Worm (Caenorhabditis elegans) whole organism, late embryonic: ENCODE results near the gene mom-2.

Source experiments
- C38D4.7 ChIP-seq: fragments of 200-800 bp; sonication (Bioruptor generic); optimal IDR thresholded peaks from 2 replicates; lab custom pipeline; 2018; ENCODE audit warnings: mild to moderate bottlenecking, missing genetic modification characterization, moderate library complexity, missing compliant biosample characterization
- ama-1 ChIP-seq: fragments of 150-350 bp; optimal IDR thresholded peaks from 2 replicates; lab custom pipeline; 2014
- ceh-14 ChIP-seq: sonication (generic microtip); optimal IDR thresholded peaks from 2 replicates; lab custom pipeline; 2016; ENCODE audit warnings: missing genotype, missing genetic modification characterization, missing compliant biosample characterization
- ceh-30 ChIP-seq: fragments of 150-350 bp; optimal IDR thresholded peaks from 2 replicates; lab custom pipeline; 2014; ENCODE audit warnings: missing biosample characterization, missing genetic modification characterization
- ceh-31 ChIP-seq: sonication (generic microtip); optimal IDR thresholded peaks from 2 replicates; lab custom pipeline; 2016; ENCODE audit warnings: missing genetic modification characterization, missing compliant biosample characterization
- ceh-45 ChIP-seq: fragments of 200-800 bp; sonication (Bioruptor generic); IDR thresholded peaks from 2 replicates; pipeline ENCODE4 v1.3.6; 2022; ENCODE audit warnings: missing genetic modification reagents, missing genetic modification characterization, missing compliant biosample characterization
- ceh-48 ChIP-seq: sonication (generic microtip); optimal IDR thresholded peaks from 2 replicates; lab custom pipeline; 2016; ENCODE audit warnings: missing genetic modification characterization, inconsistent platforms, missing compliant biosample characterization
- ceh-6 ChIP-seq: fragments of 200-800 bp; sonication (Bioruptor generic); optimal IDR thresholded peaks from 2 replicates; lab custom pipeline; 2018; ENCODE audit warnings: mild to moderate bottlenecking, missing genetic modification characterization, missing compliant biosample characterization
- ceh-9 ChIP-seq: sonication (generic microtip); optimal IDR thresholded peaks from 2 replicates; lab custom pipeline; 2016; ENCODE audit warnings: mild to moderate bottlenecking, missing genetic modification characterization, inconsistent platforms, missing compliant biosample characterization
- che-1 ChIP-seq: sonication (generic microtip); optimal IDR thresholded peaks from 2 replicates; lab custom pipeline; 2016; ENCODE audit warnings: mild to moderate bottlenecking, missing genetic modification characterization, missing compliant biosample characterization
- dmd-4 ChIP-seq: sonication (generic microtip); optimal IDR thresholded peaks from 2 replicates; lab custom pipeline; 2016; ENCODE audit warnings: borderline replicate concordance, missing genetic modification characterization, missing compliant biosample characterization
- elt-2 ChIP-seq: sonication (generic microtip); optimal IDR thresholded peaks from 2 replicates; lab custom pipeline; 2016; ENCODE audit warnings: missing genetic modification reagents, missing genetic modification characterization, missing compliant biosample characterization
- hlh-13 ChIP-seq: fragments of 200-800 bp; sonication (Bioruptor generic); optimal IDR thresholded peaks from 2 replicates; lab custom pipeline; 2018; ENCODE audit warnings: mild to moderate bottlenecking, missing genetic modification characterization, missing compliant biosample characterization
- hlh-8 ChIP-seq: sonication (generic microtip); optimal IDR thresholded peaks from 2 replicates; lab custom pipeline; 2016; ENCODE audit warnings: missing genotype, missing genetic modification characterization, missing compliant biosample characterization
- lim-6 ChIP-seq: sonication (generic microtip); optimal IDR thresholded peaks from 2 replicates; lab custom pipeline; 2016; ENCODE audit warnings: missing genetic modification characterization, missing compliant biosample characterization
- lin-11 ChIP-seq: fragments of 200-800 bp; sonication (Bioruptor generic); optimal IDR thresholded peaks from 2 replicates; lab custom pipeline; 2018; ENCODE audit warnings: mild to moderate bottlenecking, missing genetic modification characterization, missing compliant biosample characterization
- mec-3 ChIP-seq: sonication (generic microtip); optimal IDR thresholded peaks from 2 replicates; lab custom pipeline; 2016; ENCODE audit warnings: borderline replicate concordance, missing genetic modification characterization, missing compliant biosample characterization
- nfya-1 ChIP-seq: sonication (generic microtip); optimal IDR thresholded peaks from 2 replicates; lab custom pipeline; 2017; ENCODE audit warnings: missing genetic modification characterization, mild to moderate bottlenecking, missing compliant biosample characterization, antibody characterized with exemption, moderate library complexity
- odd-2 ChIP-seq: sonication (generic microtip); optimal IDR thresholded peaks from 2 replicates; lab custom pipeline; 2017; ENCODE audit warnings: antibody characterized with exemption, mild to moderate bottlenecking, missing genetic modification characterization, missing compliant biosample characterization
- pha-4 ChIP-seq: fragments of 150-350 bp; optimal IDR thresholded peaks from 2 replicates; lab custom pipeline; 2018; ENCODE audit warnings: missing biosample characterization, missing genetic modification reagents, missing genetic modification characterization
- pros-1 ChIP-seq: fragments of 150-350 bp; optimal IDR thresholded peaks from 2 replicates; lab custom pipeline; 2014; ENCODE audit warnings: missing biosample characterization, missing genetic modification reagents, missing genetic modification characterization
- ref-2 ChIP-seq: sonication (generic microtip); optimal IDR thresholded peaks from 2 replicates; lab custom pipeline; 2016; ENCODE audit warnings: missing genetic modification characterization, missing compliant biosample characterization
- rnt-1 ChIP-seq: sonication (generic microtip); optimal IDR thresholded peaks from 2 replicates; lab custom pipeline; 2016; ENCODE audit warnings: missing genetic modification characterization, missing compliant biosample characterization
- sox-2 ChIP-seq: fragments of 200-800 bp; sonication (Bioruptor generic); IDR thresholded peaks from 2 replicates; pipeline ENCODE4 v1.3.6; 2022; ENCODE audit warnings: missing genetic modification reagents, missing genetic modification characterization, missing compliant biosample characterization
- sox-4 ChIP-seq: sonication (generic microtip); optimal IDR thresholded peaks from 2 replicates; lab custom pipeline; 2017; ENCODE audit warnings: mild to moderate bottlenecking, missing genetic modification characterization, inconsistent platforms, missing compliant biosample characterization
- ttx-3 ChIP-seq: sonication (generic microtip); optimal IDR thresholded peaks from 2 replicates; lab custom pipeline; 2016; ENCODE audit warnings: missing genetic modification reagents, missing genetic modification characterization, missing compliant biosample characterization
- unc-3 ChIP-seq, 2 experiments: fragments of 200-800 bp in 1 of 2; sonication (Bioruptor generic) in 1 of 2; sonication (generic microtip) in 1 of 2; conservative IDR thresholded peaks in 1 of 2; optimal IDR thresholded peaks in 1 of 2; 2 replicates each; pipeline versions ENCODE4 v1.3.6 to Lab custom; 2016 to 2022; ENCODE audit warnings: missing compliant biosample characterization in 2 of 2, missing genetic modification characterization in 2 of 2, missing genetic modification reagents in 1 of 2

mom-2 gene

DNA sequence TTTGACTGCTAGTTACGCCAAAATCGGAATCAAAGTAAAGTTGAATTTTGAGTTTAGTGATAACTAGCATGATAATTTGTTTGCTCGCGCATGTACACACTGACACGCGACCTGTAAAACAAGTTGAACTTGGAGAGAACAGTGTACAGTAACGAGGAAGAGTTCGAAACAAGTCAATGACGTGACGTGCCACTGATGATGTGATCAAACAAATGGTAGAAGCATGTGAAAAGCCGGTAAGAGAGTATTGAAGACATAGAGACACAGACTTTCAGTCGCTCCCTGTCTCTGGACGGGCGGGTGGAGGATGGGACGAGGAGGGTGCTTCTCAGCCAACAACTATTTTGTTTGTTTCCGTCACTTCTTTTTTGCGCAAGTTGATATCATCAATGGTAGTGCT, 47.4 kb downstream of the mom-2 start:
- TF ChIP-seq ceh-6 (GFP tag; lab: Kevin White, UChicago) (no peak), ref-2 (tag; lab: Kevin White, UChicago) (no peak), ama-1 (lab: Kevin White, UChicago) (no peak), sox-4 (tag; lab: Kevin White, UChicago) (no peak), ceh-31 (tag; lab: Kevin White, UChicago) (no peak)

DNA sequence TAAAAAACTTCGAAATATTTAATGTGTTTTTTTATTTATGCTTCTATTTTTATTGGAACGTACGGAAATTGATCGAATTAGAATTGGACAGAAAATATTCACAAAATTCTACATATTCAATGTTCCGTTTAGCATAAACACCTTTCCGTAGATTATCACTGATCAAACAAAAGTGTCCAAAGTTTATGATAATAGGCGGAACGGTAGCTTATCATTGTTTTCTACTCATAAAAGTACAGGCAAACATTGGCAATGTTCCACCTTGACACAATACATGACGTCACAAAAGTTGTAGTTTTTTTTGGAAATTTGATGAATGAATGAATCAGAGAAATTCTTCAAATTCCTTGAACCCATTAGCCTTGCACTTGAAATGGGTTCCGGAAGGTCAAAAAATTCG, 48.1 kb downstream of the mom-2 start:
- TF ChIP-seq ttx-3 (tag; lab: Kevin White, UChicago) (no peak), dmd-4 (tag; lab: Kevin White, UChicago) (no peak), elt-2 (tag; lab: Kevin White, UChicago) (peak; percentile 7), ceh-45 (GFP tag; lab: Robert Waterston, UW) (no peak)

DNA sequence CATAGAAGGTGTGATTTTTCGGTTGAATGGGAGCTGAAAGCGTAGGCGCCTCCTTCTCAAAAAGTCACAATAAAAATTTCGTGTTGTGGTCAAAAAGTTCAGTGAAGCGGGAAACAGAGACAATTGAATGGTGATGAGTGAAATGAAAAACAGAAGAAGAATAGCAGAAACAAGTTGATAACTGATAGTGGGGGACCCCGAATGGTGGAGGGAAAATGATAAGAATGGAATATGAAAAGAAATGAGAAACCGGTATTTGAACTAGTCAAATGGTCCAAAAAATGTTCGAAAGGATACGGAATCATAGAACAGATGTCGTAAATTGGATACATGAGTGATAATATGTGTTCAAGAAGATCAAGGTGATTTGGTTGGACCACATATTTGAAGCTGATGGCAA, 48.6 kb downstream of the mom-2 start:
- no peak for TF ChIP-seq sox-2 (GFP tag; lab: Robert Waterston, UW)

DNA sequence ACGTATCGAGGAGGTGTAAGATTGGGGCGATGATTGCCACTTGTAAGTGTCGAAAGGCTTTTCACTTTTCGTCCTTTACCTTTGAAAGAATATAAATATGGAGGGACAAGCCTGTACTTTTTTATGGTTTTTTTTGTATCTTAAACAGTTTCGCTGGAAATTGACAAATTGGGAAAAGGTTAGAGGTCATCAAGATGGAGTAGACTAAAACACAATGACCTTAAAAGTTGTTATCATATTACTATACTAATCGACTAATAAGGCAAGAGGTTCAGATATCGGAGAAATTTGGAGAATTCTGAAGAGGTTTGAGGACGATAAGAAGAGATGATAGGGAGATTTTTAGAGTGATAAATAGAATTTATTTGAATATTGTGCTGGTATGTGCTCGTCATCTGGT, 50.4 kb downstream of the mom-2 start:
- TF ChIP-seq elt-2 (tag; lab: Kevin White, UChicago) (peak; percentile 56), lin-11 (tag; lab: Kevin White, UChicago) (no peak), rnt-1 (tag; lab: Kevin White, UChicago) (no peak)

DNA sequence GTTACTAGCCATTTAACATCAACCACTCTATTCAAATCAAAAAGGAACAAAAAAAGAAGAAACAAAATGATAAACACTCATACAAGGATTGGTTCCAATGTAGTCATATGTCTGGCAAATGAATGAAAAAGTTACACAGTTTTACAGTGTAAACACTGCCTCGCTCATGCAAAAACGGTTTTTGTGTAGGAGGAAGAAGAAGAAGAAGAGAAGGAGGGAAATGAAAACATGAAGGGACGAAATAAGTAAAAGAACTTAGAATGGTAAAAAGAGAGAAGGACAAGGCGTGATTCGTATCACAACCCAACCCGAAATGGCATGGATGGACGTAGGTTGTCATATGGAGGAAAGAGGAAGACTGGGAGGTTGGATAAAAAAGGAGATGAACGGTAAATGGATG, 51.1 kb downstream of the mom-2 start:
- no peak for TF ChIP-seq ceh-48 (tag; lab: Kevin White, UChicago)
- TF ChIP-seq nfya-1 (tag; lab: Kevin White, UChicago), result no peak
- TF ChIP-seq hlh-8 (tag; lab: Kevin White, UChicago), result no peak
- TF ChIP-seq ceh-9 (tag; lab: Kevin White, UChicago), result no peak
- TF ChIP-seq che-1 (tag; lab: Kevin White, UChicago), result no peak
- no peak for TF ChIP-seq pros-1 (tag; lab: Kevin White, UChicago)
- TF ChIP-seq ceh-30, result no peak
- TF ChIP-seq unc-3 (GFP tag; conservative IDR thresholded peaks at IDR 0.05; lab: Robert Waterston, UW), result no peak
- no peak for TF ChIP-seq unc-3 (tag; optimal IDR thresholded peaks at IDR 0.05; lab: Kevin White, UChicago)
- no peak for TF ChIP-seq mec-3 (tag; lab: Kevin White, UChicago)
- no peak for TF ChIP-seq elt-2 (tag; lab: Kevin White, UChicago)
- no peak for TF ChIP-seq lim-6 (tag; lab: Kevin White, UChicago)
- TF ChIP-seq odd-2 (tag; lab: Kevin White, UChicago), result no peak
- no peak for TF ChIP-seq rnt-1 (tag; lab: Kevin White, UChicago)
- TF ChIP-seq C38D4.7, result no peak
- no peak for TF ChIP-seq ceh-6 (GFP tag; lab: Kevin White, UChicago)
- no peak for TF ChIP-seq pha-4
- no peak for TF ChIP-seq ceh-14 (tag; lab: Kevin White, UChicago)
- TF ChIP-seq hlh-13, result no peak
- no peak for TF ChIP-seq ama-1 (lab: Kevin White, UChicago)
- TF ChIP-seq ceh-45 (GFP tag; lab: Robert Waterston, UW), result no peak
